Fruit fly (Drosophila melanogaster) whole organism, embryonic: ENCODE results near the gene Mrtf.

Source experiments
- CG14050 ChIP-seq: fragments of 200-800 bp; sonication (Bioruptor generic); IDR thresholded peaks from 3 replicates; pipeline ENCODE4 v1.3.6; 2022; ENCODE audit warnings: missing biosample characterization, missing genetic modification characterization
- CG2129 ChIP-seq: fragments of 200-800 bp; sonication (Bioruptor generic); IDR thresholded peaks from 2 replicates; pipeline ENCODE4 v1.3.6; 2022; ENCODE audit warnings: missing biosample characterization, missing genetic modification characterization; ENCODE audit not compliant: partially characterized antibody
- CG8478 ChIP-seq: fragments of >200 bp; optimal IDR thresholded peaks from 2 replicates; lab custom pipeline; 2018
- rib ChIP-seq: fragments of 200-800 bp; sonication (Bioruptor generic); IDR thresholded peaks from 2 replicates; pipeline ENCODE4 v1.3.6; 2022; ENCODE audit warnings: missing biosample characterization, missing genetic modification characterization

DNA sequence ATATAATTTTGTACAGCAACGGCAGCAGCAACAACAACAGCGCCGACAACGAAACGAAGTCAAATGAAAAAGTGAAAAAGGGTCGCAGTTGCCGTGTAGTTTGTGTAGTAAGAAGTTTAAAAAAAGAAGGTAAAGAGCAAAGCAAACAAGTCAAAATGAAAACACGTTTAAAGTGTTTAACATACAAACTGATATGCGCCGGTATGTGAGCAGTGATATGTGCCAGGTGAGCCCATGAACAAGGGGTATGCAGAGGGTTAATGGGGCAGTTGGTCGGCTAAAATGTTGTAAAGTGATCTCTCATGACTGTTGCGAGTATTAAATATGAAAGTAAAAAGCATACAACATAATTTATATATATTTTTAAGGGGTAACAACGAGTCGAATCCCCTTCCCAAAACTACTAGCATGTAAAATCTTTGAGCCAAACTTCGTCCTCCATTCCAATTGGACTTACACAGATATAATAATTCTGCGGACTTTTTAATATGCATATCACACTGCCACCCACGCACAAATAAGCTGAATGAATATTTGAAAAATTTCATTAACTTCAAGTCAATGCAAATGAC, 39.7 kb upstream of the Mrtf start:
- TF ChIP-seq CG14050 (GFP tag; lab: Robert Waterston, UW) = peak; percentile 51; the same call in 1 of the 3 replicates
- peak; percentile 86 for TF ChIP-seq rib (GFP tag; lab: Robert Waterston, UW)
- no peak for TF ChIP-seq CG8478
- no peak for TF ChIP-seq CG2129
